Worm (Caenorhabditis elegans): ENCODE data around the gene C49F8.3.
A peak's percentile ranks its signal among the peaks of the same experiment; 100 is the strongest.

Gene C49F8.3

DNA sequence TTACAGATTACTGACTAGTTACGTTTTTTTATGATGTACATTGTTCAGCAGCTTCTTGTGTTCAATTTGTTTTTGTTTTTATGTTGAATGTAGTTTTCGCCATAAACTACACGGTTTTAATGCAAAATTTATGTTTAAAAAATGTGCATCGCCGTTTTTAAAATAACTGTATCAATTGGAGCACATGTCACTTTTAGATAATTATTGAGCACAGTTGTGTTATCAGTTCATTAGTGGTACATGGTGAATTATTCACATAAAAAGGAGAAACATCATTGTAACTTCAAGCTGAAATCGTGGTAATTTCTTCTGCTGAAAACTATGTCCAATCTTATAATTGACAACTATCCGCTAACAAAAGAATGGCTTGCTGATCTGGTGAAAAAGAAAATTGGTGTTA is 25.0 kb upstream of the C49F8.3 start:
- no peak for TF ChIP-seq sox-2 (GFP tag; IDR thresholded peaks at IDR 0.05)
- no peak for TF ChIP-seq pha-4 (tag; optimal IDR thresholded peaks at IDR 0.05)
- no peak for TF ChIP-seq zip-5 (tag; optimal IDR thresholded peaks at IDR 0.05)
- TF ChIP-seq unc-3 (GFP tag; conservative IDR thresholded peaks at IDR 0.05), result no peak
- TF ChIP-seq unc-3 (tag; optimal IDR thresholded peaks at IDR 0.05), result no peak
- no peak for TF ChIP-seq fkh-6 (tag; optimal IDR thresholded peaks at IDR 0.05)
- TF ChIP-seq nhr-11 (tag; optimal IDR thresholded peaks at IDR 0.05), result no peak
- no peak for TF ChIP-seq ceh-48 (tag; optimal IDR thresholded peaks at IDR 0.05)
- TF ChIP-seq ceh-19 (GFP tag; optimal IDR thresholded peaks at IDR 0.05), result no peak
- TF ChIP-seq ama-1 (optimal IDR thresholded peaks at IDR 0.05), result no peak
- TF ChIP-seq elt-2 (tag; optimal IDR thresholded peaks at IDR 0.05), result no peak

ce11 chrX:13411306-13411705 is 24.0 kb upstream of the C49F8.3 start:
- TF ChIP-seq ttx-3 (tag; optimal IDR thresholded peaks at IDR 0.05) (no peak), elt-4 (tag; optimal IDR thresholded peaks at IDR 0.05) (no peak), C08G9.2 (tag; optimal IDR thresholded peaks at IDR 0.05) (no peak), hlh-15 (tag; optimal IDR thresholded peaks at IDR 0.05) (no peak), T23F11.4 (GFP tag; optimal IDR thresholded peaks at IDR 0.05) (no peak), ref-2 (tag; optimal IDR thresholded peaks at IDR 0.05) (no peak), ceh-18 (tag; optimal IDR thresholded peaks at IDR 0.05) (no peak)

ce11 chrX:13409543-13409942 is 22.2 kb upstream of the C49F8.3 start, which contains the start of the genes cyp-13B1 and C29F7.1:
cyp-13B1 (minus strand) TSS chrX:13409643.
C29F7.1 (plus strand) TSS chrX:13409936.
- TF ChIP-seq rnt-1 (tag; optimal IDR thresholded peaks at IDR 0.05) (peak; percentile 15), ceh-19 (GFP tag; optimal IDR thresholded peaks at IDR 0.05) (no peak)

ce11 chrX:13401783-13402182 is 14.4 kb upstream of the C49F8.3 start, which contains the start of gene F02C12.1:
F02C12.1 (plus strand) TSS chrX:13402083.
- TF ChIP-seq fkh-6 (tag; optimal IDR thresholded peaks at IDR 0.05) (no peak), dve-1 (tag; optimal IDR thresholded peaks at IDR 0.05) (no peak), syd-9 (tag; optimal IDR thresholded peaks at IDR 0.05) (no peak), npax-4 (tag; optimal IDR thresholded peaks at IDR 0.05) (no peak), ceh-9 (tag; optimal IDR thresholded peaks at IDR 0.05) (no peak), K09A11.1 (tag; optimal IDR thresholded peaks at IDR 0.05; ENCODE audit: insufficient read depth) (no peak), ceh-2 (tag; optimal IDR thresholded peaks at IDR 0.05) (no peak), mec-3 (tag; optimal IDR thresholded peaks at IDR 0.05; ENCODE audit: borderline replicate concordance) (no peak), odd-2 (tag; optimal IDR thresholded peaks at IDR 0.05) (no peak), C08G9.2 (tag; optimal IDR thresholded peaks at IDR 0.05) (no peak), ttx-3 (tag; optimal IDR thresholded peaks at IDR 0.05) (no peak), pax-1 (tag; optimal IDR thresholded peaks at IDR 0.05) (no peak), K02D7.2 (tag; optimal IDR thresholded peaks at IDR 0.05) (no peak), ama-1 (optimal IDR thresholded peaks at IDR 0.05) (no peak)

ce11 chrX:13401311-13401710 is 14.0 kb upstream of the C49F8.3 start:
- TF ChIP-seq pax-1 (tag; optimal IDR thresholded peaks at IDR 0.05) (peak; percentile 21), C08G9.2 (tag; optimal IDR thresholded peaks at IDR 0.05) (no peak), K09A11.1 (tag; optimal IDR thresholded peaks at IDR 0.05; ENCODE audit: insufficient read depth) (no peak), ama-1 (optimal IDR thresholded peaks at IDR 0.05) (no peak)

DNA sequence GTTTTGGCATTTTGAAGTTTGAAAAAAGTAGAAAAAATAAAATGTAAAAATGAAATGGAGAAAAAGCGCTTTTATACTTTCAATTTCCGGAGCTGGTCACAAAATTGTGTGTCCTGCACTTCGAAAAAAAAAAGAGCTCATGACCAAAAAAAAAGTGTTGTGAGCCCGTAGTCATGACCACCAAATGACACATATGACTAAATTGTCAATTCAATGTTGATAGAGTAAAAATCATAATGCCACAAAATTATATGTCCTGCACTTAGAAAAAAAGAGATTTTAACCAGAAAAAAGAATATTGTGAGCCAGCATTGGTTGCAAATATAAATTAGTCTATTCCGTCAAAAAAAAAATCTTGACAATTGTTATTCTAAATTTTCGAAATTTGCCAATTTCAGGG is 11.9 kb upstream of the C49F8.3 start, which contains the start of gene F02C12.2:
F02C12.2 (minus strand) TSS at position 101 of the 400 bp plus-strand sequence.
- no peak for TF ChIP-seq C38D4.7 (GFP tag; optimal IDR thresholded peaks at IDR 0.05)
- TF ChIP-seq zip-5 (tag; optimal IDR thresholded peaks at IDR 0.05), result no peak

DNA sequence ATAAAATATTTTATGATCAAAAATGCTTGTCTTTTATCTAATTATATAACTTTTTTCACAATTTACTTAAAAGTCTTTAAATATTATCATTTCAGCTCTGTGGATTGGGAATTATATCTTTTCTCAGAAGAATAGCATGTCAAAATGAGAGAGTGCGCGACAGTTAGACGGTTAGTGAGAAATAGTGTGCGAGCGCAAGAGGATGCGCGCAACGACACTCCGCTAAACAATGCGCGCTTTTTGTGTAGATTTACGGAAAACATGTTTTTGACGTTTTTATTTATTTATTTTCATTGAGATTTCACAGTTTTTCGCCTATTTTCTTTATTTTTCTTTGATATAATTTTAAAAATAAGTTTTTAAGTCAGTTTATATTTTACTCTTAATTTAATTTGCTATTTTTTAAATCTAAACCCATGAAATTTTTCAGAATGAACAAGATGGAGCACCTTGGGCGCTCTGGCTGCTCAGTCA is 9.2 kb upstream of the C49F8.3 start, which contains the start of gene F02C12.3:
F02C12.3 (plus strand) TSS at position 424 of the 474 bp plus-strand sequence.
- TF ChIP-seq ceh-9 (tag; optimal IDR thresholded peaks at IDR 0.05), result no peak
- TF ChIP-seq unc-55 (GFP tag; optimal IDR thresholded peaks at IDR 0.05), result peak; percentile 35
- TF ChIP-seq hlh-6 (tag; optimal IDR thresholded peaks at IDR 0.05), result no peak
- TF ChIP-seq ceh-31 (tag; optimal IDR thresholded peaks at IDR 0.05), result no peak
- TF ChIP-seq nfya-1 (tag; optimal IDR thresholded peaks at IDR 0.05), result peak; percentile 58
- no peak for TF ChIP-seq pat-9 (tag; optimal IDR thresholded peaks at IDR 0.05)
- TF ChIP-seq pax-1 (tag; optimal IDR thresholded peaks at IDR 0.05), result peak; percentile 60
- TF ChIP-seq npax-4 (tag; optimal IDR thresholded peaks at IDR 0.05), result no peak
- TF ChIP-seq ceh-30 (tag; optimal IDR thresholded peaks at IDR 0.05), result no peak
- TF ChIP-seq ceh-48 (tag; optimal IDR thresholded peaks at IDR 0.05), result no peak
- TF ChIP-seq elt-4 (tag; optimal IDR thresholded peaks at IDR 0.05), result no peak
- TF ChIP-seq fkh-6 (tag; optimal IDR thresholded peaks at IDR 0.05), result no peak
- no peak for TF ChIP-seq Y22D7AL.16 (tag; optimal IDR thresholded peaks at IDR 0.05)
- no peak for TF ChIP-seq ets-4 (tag; optimal IDR thresholded peaks at IDR 0.05)
- no peak for TF ChIP-seq nhr-11 (tag; optimal IDR thresholded peaks at IDR 0.05)
- no peak for TF ChIP-seq unc-3 (GFP tag; conservative IDR thresholded peaks at IDR 0.05)
- TF ChIP-seq unc-3 (tag; optimal IDR thresholded peaks at IDR 0.05), result no peak
- no peak for TF ChIP-seq ztf-16 (tag; optimal IDR thresholded peaks at IDR 0.05)
- TF ChIP-seq sdc-2 (tag; optimal IDR thresholded peaks at IDR 0.05), result peak; percentile 28
